Fruit fly (Drosophila melanogaster) whole organism, embryonic: ENCODE results near the gene dbe.

Experiments used
- Asciz ChIP-seq: fragments of 200-800 bp; sonication (Bioruptor generic); optimal IDR thresholded peaks from 2 replicates; lab custom pipeline; 2017; ENCODE audit warnings: missing biosample characterization, mild to moderate bottlenecking, missing genetic modification characterization, missing genetic modification reagents
- Atf6 ChIP-seq: fragments of 200-800 bp; sonication (Bioruptor generic); IDR thresholded peaks from 2 replicates; pipeline ENCODE4 v1.3.6; 2022; ENCODE audit warnings: missing biosample characterization, missing genetic modification characterization
- BEAF-32 ChIP-seq: fragments of 200-800 bp; sonication (Bioruptor generic); optimal IDR thresholded peaks from 3 replicates; lab custom pipeline; 2017; ENCODE audit warnings: missing biosample characterization, missing genetic modification characterization, mild to moderate bottlenecking, moderate library complexity, missing genetic modification reagents
- Bteb2 ChIP-seq: fragments of 200-800 bp; sonication (Bioruptor generic); optimal IDR thresholded peaks from 2 replicates; lab custom pipeline; 2016; ENCODE audit warnings: missing biosample characterization, missing genetic modification characterization
- CG10431 ChIP-seq: fragments of 200-800 bp; sonication (Bioruptor generic); optimal IDR thresholded peaks from 3 replicates; lab custom pipeline; 2018; ENCODE audit warnings: missing biosample characterization, mild to moderate bottlenecking, missing genetic modification characterization
- CG12236 ChIP-seq: fragments of 200-800 bp; sonication (Bioruptor generic); optimal IDR thresholded peaks from 2 replicates; lab custom pipeline; 2016; ENCODE audit warnings: missing biosample characterization, missing genetic modification characterization
- CG13894 ChIP-seq: fragments of 200-800 bp; sonication (Bioruptor generic); optimal IDR thresholded peaks from 3 replicates; lab custom pipeline; 2018; ENCODE audit warnings: missing biosample characterization, mild to moderate bottlenecking, missing genetic modification characterization, moderate library complexity
- CG18011 ChIP-seq: fragments of 200-800 bp; sonication (Bioruptor generic); optimal IDR thresholded peaks from 2 replicates; lab custom pipeline; 2017; ENCODE audit warnings: missing biosample characterization, missing genetic modification characterization, mild to moderate bottlenecking, moderate library complexity, missing genotype
- CG2116 ChIP-seq: fragments of 200-800 bp; sonication (Bioruptor generic); optimal IDR thresholded peaks from 3 replicates; lab custom pipeline; 2018; ENCODE audit warnings: missing biosample characterization, mild to moderate bottlenecking, missing genetic modification characterization
- CG2120 ChIP-seq: fragments of 200-800 bp; sonication (Bioruptor generic); optimal IDR thresholded peaks from 3 replicates; lab custom pipeline; 2016; ENCODE audit warnings: missing biosample characterization, missing genetic modification characterization
- CG31224 ChIP-seq: fragments of 200-800 bp; sonication (Bioruptor generic); IDR thresholded peaks from 2 replicates; pipeline ENCODE4 v1.3.6; 2022; ENCODE audit warnings: missing biosample characterization, missing genetic modification characterization
- CG34376 ChIP-seq: fragments of 200-800 bp; sonication (Bioruptor generic); optimal IDR thresholded peaks from 2 replicates; lab custom pipeline; 2018; ENCODE audit warnings: missing biosample characterization, mild to moderate bottlenecking, missing genetic modification characterization
- CG3726 ChIP-seq: fragments of 200-800 bp; sonication (Bioruptor generic); IDR thresholded peaks from 3 replicates; pipeline ENCODE4, ENCODE4 v1.3.6; 2022; ENCODE audit warnings: missing biosample characterization, missing genetic modification characterization
- CG43689 ChIP-seq: fragments of 200-800 bp; sonication (Bioruptor generic); IDR thresholded peaks from 2 replicates; pipeline ENCODE4 v1.3.6; 2022; ENCODE audit warnings: missing biosample characterization, missing genetic modification characterization
- CG4617 ChIP-seq: fragments of 200-800 bp; sonication (Bioruptor generic); optimal IDR thresholded peaks from 3 replicates; lab custom pipeline; 2016; ENCODE audit warnings: missing biosample characterization, missing genetic modification characterization, borderline replicate concordance
- CG7745 ChIP-seq: fragments of 200-800 bp; sonication (Bioruptor generic); optimal IDR thresholded peaks from 2 replicates; lab custom pipeline; 2018; ENCODE audit warnings: missing biosample characterization, mild to moderate bottlenecking, missing genetic modification characterization, moderate library complexity
- CG7786 ChIP-seq: fragments of 200-800 bp; sonication (Bioruptor generic); optimal IDR thresholded peaks from 2 replicates; lab custom pipeline; 2016; ENCODE audit warnings: missing biosample characterization, missing genetic modification characterization
- CG8290 ChIP-seq, 3 experiments: fragments of 200-800 bp; sonication (Bioruptor generic); optimal IDR thresholded peaks; 2 replicates each; lab custom pipeline; 2016 to 2019; ENCODE audit warnings: missing biosample characterization in 3 of 3, missing genetic modification characterization in 3 of 3, mild to moderate bottlenecking in 2 of 3, moderate library complexity in 1 of 3
- CG8478 ChIP-seq: fragments of >200 bp; optimal IDR thresholded peaks from 2 replicates; lab custom pipeline; 2018
- CG8924 ChIP-seq: fragments of 200-800 bp; optimal IDR thresholded peaks from 3 replicates; lab custom pipeline; 2019; ENCODE audit warnings: missing biosample characterization, mild to moderate bottlenecking, missing genetic modification characterization, moderate library complexity
- CHES-1-like ChIP-seq: fragments of 200-800 bp; sonication (Bioruptor generic); optimal IDR thresholded peaks from 2 replicates; lab custom pipeline; 2016; ENCODE audit warnings: missing biosample characterization, missing genetic modification characterization
- CkIIα-i1 ChIP-seq: fragments of 200-800 bp; sonication (Bioruptor generic); IDR thresholded peaks from 2 replicates; pipeline ENCODE4 v1.3.6; 2022; ENCODE audit warnings: missing biosample characterization, missing genetic modification characterization
- H15 ChIP-seq: fragments of 200-800 bp; sonication (Bioruptor generic); IDR thresholded peaks from 3 replicates; pipeline ENCODE4 v1.3.6; 2022; ENCODE audit warnings: missing biosample characterization, missing genetic modification characterization
- Lim3 ChIP-seq: fragments of 200-800 bp; sonication (Bioruptor generic); IDR thresholded peaks from 2 replicates; pipeline ENCODE4 v1.3.6; 2022; ENCODE audit warnings: missing biosample characterization, missing genetic modification characterization
- PHDP ChIP-seq: fragments of 200-800 bp; sonication (Bioruptor generic); optimal IDR thresholded peaks from 3 replicates; lab custom pipeline; 2018; ENCODE audit warnings: missing biosample characterization, mild to moderate bottlenecking, missing genetic modification characterization, moderate library complexity
- Scr ChIP-seq: fragments of 200-800 bp; sonication (Bioruptor generic); IDR thresholded peaks from 2 replicates; pipeline ENCODE4 v1.3.6; 2022; ENCODE audit warnings: missing biosample characterization, missing genetic modification characterization; ENCODE audit not compliant: partially characterized antibody
- cato ChIP-seq: fragments of 200-800 bp; sonication (Bioruptor generic); optimal IDR thresholded peaks from 2 replicates; lab custom pipeline; 2016; ENCODE audit warnings: missing biosample characterization, missing genetic modification characterization, borderline replicate concordance
- chm ChIP-seq: fragments of 200-800 bp; sonication (Bioruptor generic); IDR thresholded peaks from 2 replicates; pipeline ENCODE4 v1.3.6; 2022; ENCODE audit warnings: missing biosample characterization, missing genetic modification characterization
- da ChIP-seq: fragments of 200-800 bp; sonication (Bioruptor generic); optimal IDR thresholded peaks from 2 replicates; lab custom pipeline; 2016; ENCODE audit warnings: missing biosample characterization, missing genetic modification characterization
- dysf ChIP-seq: fragments of 200-800 bp; sonication (Bioruptor generic); IDR thresholded peaks from 3 replicates; pipeline ENCODE4 v1.3.6; 2022; ENCODE audit warnings: missing biosample characterization, missing genetic modification characterization
- en ChIP-seq: fragments of 200-800 bp; sonication (Bioruptor generic); optimal IDR thresholded peaks from 2 replicates; lab custom pipeline; 2016; ENCODE audit warnings: missing biosample characterization, missing genetic modification characterization
- ewg ChIP-seq: fragments of 200-800 bp; sonication (Bioruptor generic); optimal IDR thresholded peaks from 3 replicates; lab custom pipeline; 2017; ENCODE audit warnings: mild to moderate bottlenecking, missing biosample characterization, missing genetic modification reagents, missing genetic modification characterization
- gfzf ChIP-seq: fragments of 200-800 bp; sonication (Bioruptor generic); optimal IDR thresholded peaks from 2 replicates; lab custom pipeline; 2016; ENCODE audit warnings: missing biosample characterization, mild to moderate bottlenecking, missing genetic modification characterization, moderate library complexity
- grau ChIP-seq: fragments of 200-800 bp; optimal IDR thresholded peaks from 3 replicates; lab custom pipeline; 2019; ENCODE audit warnings: missing biosample characterization, mild to moderate bottlenecking, missing genetic modification characterization, moderate library complexity
- hkb ChIP-seq, 2 experiments: fragments of 200-800 bp in 1 of 2; fragments of >200 bp in 1 of 2; sonication (Bioruptor generic) in 1 of 2; IDR thresholded peaks in 1 of 2; optimal IDR thresholded peaks in 1 of 2; 2 replicates each; pipeline versions ENCODE4 v1.3.6 to Lab custom; 2017 to 2022; ENCODE audit warnings: missing biosample characterization in 1 of 2, missing genetic modification characterization in 1 of 2
- inv ChIP-seq: fragments of 200-800 bp; sonication (Bioruptor generic); IDR thresholded peaks from 2 replicates; pipeline ENCODE4 v1.3.6; 2022; ENCODE audit warnings: missing biosample characterization, missing genetic modification characterization; ENCODE audit not compliant: partially characterized antibody
- jumu ChIP-seq: fragments of 200-800 bp; sonication (Bioruptor generic); optimal IDR thresholded peaks from 3 replicates; lab custom pipeline; 2016; ENCODE audit warnings: missing biosample characterization, missing genetic modification characterization
- lbe ChIP-seq: fragments of 200-800 bp; sonication (Bioruptor generic); optimal IDR thresholded peaks from 2 replicates; lab custom pipeline; 2016; ENCODE audit warnings: missing biosample characterization, mild to moderate bottlenecking, missing genetic modification characterization
- lola ChIP-seq, 3 experiments: fragments of >200 bp in 2 of 3; fragments of 200-800 bp in 1 of 3; sonication (Bioruptor generic) in 1 of 3; optimal IDR thresholded peaks; 2 replicates each; lab custom pipeline; 2017 to 2019; ENCODE audit warnings: missing biosample characterization in 3 of 3, missing genetic modification characterization in 3 of 3, mild to moderate bottlenecking in 1 of 3, moderate library complexity in 1 of 3
- luna ChIP-seq: fragments of 200-800 bp; sonication (Bioruptor generic); optimal IDR thresholded peaks from 2 replicates; lab custom pipeline; 2016; ENCODE audit warnings: missing biosample characterization, missing genetic modification characterization
- nmo ChIP-seq: fragments of 200-800 bp; sonication (Bioruptor generic); optimal IDR thresholded peaks from 2 replicates; lab custom pipeline; 2018; ENCODE audit warnings: missing biosample characterization, mild to moderate bottlenecking, missing genetic modification characterization, moderate library complexity
- nom ChIP-seq: fragments of 200-800 bp; sonication (Bioruptor generic); optimal IDR thresholded peaks from 2 replicates; lab custom pipeline; 2017; ENCODE audit warnings: missing biosample characterization, missing genetic modification characterization, mild to moderate bottlenecking, moderate library complexity, missing genetic modification reagents
- odd ChIP-seq: fragments of 200-800 bp; sonication (Bioruptor generic); optimal IDR thresholded peaks from 2 replicates; lab custom pipeline; 2017; ENCODE audit warnings: missing biosample characterization, mild to moderate bottlenecking, missing genetic modification characterization
- pb ChIP-seq: fragments of 200-800 bp; sonication (Bioruptor generic); optimal IDR thresholded peaks from 3 replicates; lab custom pipeline; 2016; ENCODE audit warnings: missing biosample characterization, missing genetic modification characterization
- sug ChIP-seq: fragments of 200-800 bp; optimal IDR thresholded peaks from 2 replicates; lab custom pipeline; 2019; ENCODE audit warnings: missing biosample characterization, mild to moderate bottlenecking, missing genetic modification characterization, moderate library complexity
- trh ChIP-seq: fragments of 200-800 bp; sonication (Bioruptor generic); optimal IDR thresholded peaks from 2 replicates; lab custom pipeline; 2016; ENCODE audit warnings: missing biosample characterization, missing genetic modification characterization
- zfh1 ChIP-seq: fragments of 200-800 bp; sonication (Bioruptor generic); IDR thresholded peaks from 3 replicates; pipeline ENCODE4 v1.3.6; 2022; ENCODE audit warnings: missing biosample characterization, missing genetic modification characterization

The dbe gene

dm6 chr2L:866950-867744, 2.5 kb downstream of the dbe start (continued):
- TF ChIP-seq en (peak; percentile 73), ewg (peak; percentile 71), jumu (GFP tag; lab: Kevin White, UChicago) (peak; percentile 90), CG7786 (GFP tag; lab: Kevin White, UChicago) (peak; percentile 88), pb (GFP tag; lab: Kevin White, UChicago) (peak; percentile 54), CG31224 (GFP tag; lab: Robert Waterston, UW) (peak; percentile 90), CG18011 (GFP tag; lab: Kevin White, UChicago) (peak; percentile 73), luna (GFP tag; lab: Kevin White, UChicago) (peak; percentile 74), lola (GFP tag; optimal IDR thresholded peaks at IDR 0.05; lab: Kevin White, UChicago) (peak in 1 of 3 experiments; percentile 87), BEAF-32 (GFP tag; lab: Kevin White, UChicago) (no peak), CG8478 (no peak), CG4617 (peak; percentile 50), Scr (GFP tag; lab: Robert Waterston, UW) (0 out of 2 replicates have a peak, but pooled peaks have one; percentile 15), CG2120 (GFP tag; lab: Kevin White, UChicago) (peak; percentile 96), grau (peak; percentile 99), CG3726 (GFP tag; lab: Robert Waterston, UW) (peak; percentile 88), inv (GFP tag; lab: Robert Waterston, UW) (no peak), CG34376 (GFP tag; lab: Kevin White, UChicago) (peak; percentile 85), Atf6 (GFP tag; lab: Robert Waterston, UW) (peak; percentile 92), Bteb2 (peak; percentile 88), cato (GFP tag; lab: Kevin White, UChicago) (peak; percentile 80), da (GFP tag; lab: Kevin White, UChicago) (no peak), CG7745 (tag; lab: Kevin White, UChicago) (no peak), dysf (GFP tag; lab: Robert Waterston, UW) (peak; percentile 96), Asciz (GFP tag; lab: Kevin White, UChicago) (peak; percentile 79), CG10431 (GFP tag; lab: Kevin White, UChicago) (peak; percentile 70), nom (GFP tag; lab: Kevin White, UChicago) (peak; percentile 62), hkb (optimal IDR thresholded peaks at IDR 0.05; lab: Kevin White, UChicago) (no peak), hkb (GFP tag; IDR thresholded peaks at IDR 0.05; lab: Robert Waterston, UW) (peak; percentile 96), Lim3 (GFP tag; lab: Robert Waterston, UW) (peak; percentile 79), sug (tag; lab: Kevin White, UChicago) (peak; percentile 89), zfh1 (GFP tag; lab: Robert Waterston, UW) (peak; percentile 96), CG2116 (GFP tag; lab: Kevin White, UChicago) (peak; percentile 37), nmo (peak; percentile 91), CkIIα-i1 (peak; percentile 31; the same call in 1 of the 2 replicates), CG12236 (GFP tag; lab: Kevin White, UChicago) (peak; percentile 70), lbe (GFP tag; lab: Kevin White, UChicago) (peak; percentile 94), chm (peak; percentile 94), CG8924 (tag; lab: Kevin White, UChicago) (peak; percentile 93), odd (GFP tag; lab: Kevin White, UChicago) (peak; percentile 78), trh (peak; percentile 69), CG13894 (tag; lab: Kevin White, UChicago) (peak; percentile 89), CHES-1-like (GFP tag; lab: Kevin White, UChicago) (peak; percentile 84), H15 (GFP tag; lab: Robert Waterston, UW) (peak; percentile 95), PHDP (peak; percentile 94), gfzf (no peak), CG8290 (GFP tag; optimal IDR thresholded peaks at IDR 0.05; lab: Kevin White, UChicago) (peak; percentile 88), CG8290 (tag; optimal IDR thresholded peaks at IDR 0.05; lab: Kevin White, UChicago) (peak; percentile 26 to 98), CG43689 (GFP tag; lab: Robert Waterston, UW) (peak; percentile 88)
